Worm (Caenorhabditis elegans) whole organism, early embryonic: ENCODE results near the gene Y61A9LA.7.

Experiments
- B0310.2 ChIP-seq: sonication (generic microtip); optimal IDR thresholded peaks from 2 replicates; lab custom pipeline; 2016; ENCODE audit warnings: mild to moderate bottlenecking, missing genetic modification characterization, missing compliant biosample characterization
- F13C5.2 ChIP-seq: sonication (generic microtip); optimal IDR thresholded peaks from 2 replicates; lab custom pipeline; 2017; ENCODE audit warnings: mild to moderate bottlenecking, missing genetic modification characterization, inconsistent platforms, missing compliant biosample characterization
- aly-1 ChIP-seq: sonication (generic microtip); optimal IDR thresholded peaks from 2 replicates; lab custom pipeline; 2016; ENCODE audit warnings: missing genetic modification characterization, missing compliant biosample characterization
- ama-1 ChIP-seq: fragments of 150-350 bp; optimal IDR thresholded peaks from 2 replicates; lab custom pipeline; 2014
- ceh-36 ChIP-seq: sonication (generic microtip); optimal IDR thresholded peaks from 2 replicates; lab custom pipeline; 2016; ENCODE audit warnings: missing genetic modification characterization, inconsistent platforms, missing compliant biosample characterization
- flt-1 ChIP-seq: fragments of 200-800 bp; sonication (Bioruptor generic); IDR thresholded peaks from 2 replicates; pipeline ENCODE4 v1.3.6; 2022; ENCODE audit warnings: missing genetic modification characterization, missing compliant biosample characterization
- hmbx-1 ChIP-seq: sonication (generic microtip); optimal IDR thresholded peaks from 2 replicates; lab custom pipeline; 2016; ENCODE audit warnings: mild to moderate bottlenecking, missing genetic modification characterization, missing compliant biosample characterization
- hmg-4 ChIP-seq: fragments of 200-800 bp; sonication (Bioruptor generic); optimal IDR thresholded peaks from 2 replicates; lab custom pipeline; 2018; ENCODE audit warnings: mild to moderate bottlenecking, missing genetic modification characterization, missing compliant biosample characterization
- pes-1 ChIP-seq: fragments of 200-800 bp; sonication (Bioruptor generic); IDR thresholded peaks from 2 replicates; pipeline ENCODE4 v1.3.6; 2022; ENCODE audit warnings: missing genetic modification reagents, missing genetic modification characterization, missing compliant biosample characterization
- sea-1 ChIP-seq: fragments of 200-800 bp; sonication (Bioruptor generic); conservative IDR thresholded peaks from 2 replicates; pipeline ENCODE4 v1.3.6; 2022; ENCODE audit warnings: missing genetic modification characterization, missing compliant biosample characterization
- tbx-11 ChIP-seq: fragments of 200-800 bp; sonication (Bioruptor generic); IDR thresholded peaks from 2 replicates; pipeline ENCODE4 v1.3.6; 2022; ENCODE audit warnings: missing genetic modification characterization, missing compliant biosample characterization
- tbx-37 ChIP-seq: fragments of 200-800 bp; sonication (Bioruptor generic); conservative IDR thresholded peaks from 2 replicates; pipeline ENCODE4 v1.3.6; 2022; ENCODE audit warnings: missing genetic modification reagents, missing genetic modification characterization, missing compliant biosample characterization
- tra-4 ChIP-seq: sonication (generic microtip); optimal IDR thresholded peaks from 2 replicates; lab custom pipeline; 2017; ENCODE audit warnings: missing genetic modification characterization, missing compliant biosample characterization

ce11 chrV:4535736-4536135, 23.9 kb downstream of the Y61A9LA.7 start:
- TF ChIP-seq pes-1 (GFP tag; lab: Robert Waterston, UW) = peak; percentile 43; the same call in 1 of the 2 replicates
- no peak for TF ChIP-seq tra-4 (tag; lab: Kevin White, UChicago)
- no peak for TF ChIP-seq F13C5.2
- no peak for TF ChIP-seq ama-1 (lab: Kevin White, UChicago)
- no peak for TF ChIP-seq aly-1 (tag; lab: Kevin White, UChicago)
- no peak for TF ChIP-seq hmg-4 (GFP tag; lab: Kevin White, UChicago)
- no peak for TF ChIP-seq sea-1 (GFP tag; lab: Robert Waterston, UW)
- TF ChIP-seq flt-1 (GFP tag; lab: Robert Waterston, UW) = no peak
- no peak for TF ChIP-seq hmbx-1 (tag; lab: Kevin White, UChicago)
- TF ChIP-seq tbx-37 (GFP tag; lab: Robert Waterston, UW) = no peak
- TF ChIP-seq B0310.2 (tag; lab: Kevin White, UChicago) = no peak
- peak; percentile 12 for TF ChIP-seq ceh-36
- TF ChIP-seq tbx-11 (GFP tag; lab: Robert Waterston, UW) = no peak
